Fruit fly (Drosophila melanogaster): ENCODE results near the gene Nepl21.

Gene Nepl21

DNA sequence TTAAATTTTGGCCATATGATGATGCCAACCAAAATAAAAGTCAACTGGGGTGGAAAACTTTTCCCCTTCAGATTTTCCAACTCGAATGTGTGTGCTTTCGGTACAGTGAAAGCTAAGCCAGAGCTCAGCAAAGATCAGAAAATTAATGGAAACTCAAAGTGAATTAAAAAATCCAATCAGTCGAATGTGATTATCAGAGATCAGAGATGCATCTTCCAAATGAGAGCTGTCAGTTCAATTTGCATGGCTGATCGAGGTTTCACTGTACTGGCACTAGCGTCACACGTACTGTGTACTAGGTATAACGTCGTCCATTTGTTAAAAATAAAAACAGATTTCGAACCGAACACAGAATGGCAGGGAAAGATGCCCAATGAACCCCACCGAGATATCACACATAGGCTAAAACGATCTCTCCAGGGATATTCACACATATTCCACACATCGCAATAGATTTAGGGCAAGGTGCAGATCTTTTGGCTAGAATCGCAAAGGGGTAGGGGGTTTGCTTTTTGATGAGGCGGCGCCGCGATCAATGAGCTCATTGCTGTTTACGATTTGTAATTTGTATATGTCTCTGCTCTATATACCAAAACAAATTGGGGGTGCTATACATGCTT is 21.4 kb downstream of the Nepl21 start:
- peak; percentile 50 for TF ChIP-seq ey (GFP tag; optimal IDR thresholded peaks at IDR 0.05)
- no peak for TF ChIP-seq Rel (GFP tag; optimal IDR thresholded peaks at IDR 0.05)
- no peak for TF ChIP-seq Rel (tag; optimal IDR thresholded peaks at IDR 0.05)
- no peak for TF ChIP-seq CG9705 (GFP tag; optimal IDR thresholded peaks at IDR 0.05)
- TF ChIP-seq br (GFP tag; optimal IDR thresholded peaks at IDR 0.05) = peak; percentile 31
- TF ChIP-seq sv (GFP tag; optimal IDR thresholded peaks at IDR 0.05) = peak; percentile 53
- peak; percentile 54 for TF ChIP-seq HLH106 (tag; optimal IDR thresholded peaks at IDR 0.05)
- TF ChIP-seq Hr78 (GFP tag; optimal IDR thresholded peaks at IDR 0.05) = no peak
- peak; percentile 20 for TF ChIP-seq dmrt93B (GFP tag; optimal IDR thresholded peaks at IDR 0.05)
- peak in 1 of 2 experiments; percentile 56 for TF ChIP-seq foxo (GFP tag; optimal IDR thresholded peaks at IDR 0.05)
- TF ChIP-seq dsf (GFP tag; optimal IDR thresholded peaks at IDR 0.05; ENCODE audit: borderline replicate concordance) = no peak
- TF ChIP-seq psq (GFP tag; optimal IDR thresholded peaks at IDR 0.05) = no peak
- no peak for TF ChIP-seq CG32264 (GFP tag; optimal IDR thresholded peaks at IDR 0.05)
- no peak for TF ChIP-seq dl (GFP tag; optimal IDR thresholded peaks at IDR 0.05; ENCODE audit: insufficient read depth in 1 of 2, partially characterized antibody in 2 of 2)
- peak; percentile 65 for TF ChIP-seq rgr (GFP tag; optimal IDR thresholded peaks at IDR 0.05)
- TF ChIP-seq sage (GFP tag; optimal IDR thresholded peaks at IDR 0.05) = no peak
- TF ChIP-seq h (GFP tag; optimal IDR thresholded peaks at IDR 0.05) = peak; percentile 45
- TF ChIP-seq Mio (GFP tag; optimal IDR thresholded peaks at IDR 0.05) = no peak
- no peak for TF ChIP-seq woc (GFP tag; optimal IDR thresholded peaks at IDR 0.05)
- no peak for TF ChIP-seq Dif (GFP tag; optimal IDR thresholded peaks at IDR 0.05; ENCODE audit: partially characterized antibody)
- peak; percentile 4 for TF ChIP-seq fru (GFP tag; optimal IDR thresholded peaks at IDR 0.05)

DNA sequence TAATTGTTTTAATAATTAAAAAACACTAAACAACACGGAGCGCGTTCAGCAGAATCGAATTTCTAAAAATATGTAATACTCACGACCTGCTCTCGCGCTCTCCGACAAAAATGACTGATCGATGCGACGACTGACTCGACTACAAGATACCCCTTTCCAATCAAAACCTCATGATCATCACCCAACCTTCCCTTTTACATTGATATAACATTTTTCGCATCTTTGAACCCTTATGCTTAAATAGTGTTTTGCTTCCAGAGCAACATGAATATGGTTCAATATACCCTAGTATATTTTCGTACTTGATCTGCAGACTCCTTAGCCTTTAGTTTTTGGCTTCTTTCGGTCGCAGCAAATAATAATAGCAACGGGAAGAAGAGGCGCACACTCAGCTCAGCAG is 28.3 kb downstream of the Nepl21 start:
- TF ChIP-seq Jra (GFP tag; optimal IDR thresholded peaks at IDR 0.05) = no peak
- peak; percentile 46 for TF ChIP-seq sv (GFP tag; optimal IDR thresholded peaks at IDR 0.05)

DNA sequence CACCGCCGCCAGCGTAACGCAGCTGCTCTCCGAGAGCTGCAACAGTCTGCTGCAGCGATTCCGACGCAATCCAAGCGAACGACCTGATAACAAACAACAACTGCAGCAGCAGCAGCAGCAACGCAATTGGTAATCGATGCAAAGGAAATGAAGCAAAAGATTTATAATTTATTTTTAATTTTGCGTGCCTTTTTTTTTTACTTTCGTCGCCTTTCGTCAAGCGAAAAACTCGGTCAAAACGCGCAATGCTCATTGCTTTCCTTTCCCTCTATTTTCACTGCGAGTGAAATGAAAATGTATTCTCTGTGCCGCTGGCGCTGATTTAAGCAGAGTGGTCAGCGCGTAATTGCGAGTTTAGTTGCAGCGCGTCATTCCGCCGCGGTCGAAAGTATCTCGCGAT is 29.5 kb downstream of the Nepl21 start:
- TF ChIP-seq tai (GFP tag; optimal IDR thresholded peaks at IDR 0.05) (no peak), sv (GFP tag; optimal IDR thresholded peaks at IDR 0.05) (no peak), ey (GFP tag; optimal IDR thresholded peaks at IDR 0.05) (no peak), dl (GFP tag; optimal IDR thresholded peaks at IDR 0.05; ENCODE audit: insufficient read depth in 1 of 2, partially characterized antibody in 2 of 2) (no peak), Hnf4 (GFP tag; optimal IDR thresholded peaks at IDR 0.05) (no peak), Dfd (GFP tag; optimal IDR thresholded peaks at IDR 0.05) (no peak), dsf (GFP tag; optimal IDR thresholded peaks at IDR 0.05; ENCODE audit: borderline replicate concordance) (no peak), foxo (GFP tag; optimal IDR thresholded peaks at IDR 0.05) (no peak), N (GFP tag; optimal IDR thresholded peaks at IDR 0.05) (no peak), Mio (GFP tag; optimal IDR thresholded peaks at IDR 0.05) (no peak), OdsH (GFP tag; optimal IDR thresholded peaks at IDR 0.05) (no peak)

DNA sequence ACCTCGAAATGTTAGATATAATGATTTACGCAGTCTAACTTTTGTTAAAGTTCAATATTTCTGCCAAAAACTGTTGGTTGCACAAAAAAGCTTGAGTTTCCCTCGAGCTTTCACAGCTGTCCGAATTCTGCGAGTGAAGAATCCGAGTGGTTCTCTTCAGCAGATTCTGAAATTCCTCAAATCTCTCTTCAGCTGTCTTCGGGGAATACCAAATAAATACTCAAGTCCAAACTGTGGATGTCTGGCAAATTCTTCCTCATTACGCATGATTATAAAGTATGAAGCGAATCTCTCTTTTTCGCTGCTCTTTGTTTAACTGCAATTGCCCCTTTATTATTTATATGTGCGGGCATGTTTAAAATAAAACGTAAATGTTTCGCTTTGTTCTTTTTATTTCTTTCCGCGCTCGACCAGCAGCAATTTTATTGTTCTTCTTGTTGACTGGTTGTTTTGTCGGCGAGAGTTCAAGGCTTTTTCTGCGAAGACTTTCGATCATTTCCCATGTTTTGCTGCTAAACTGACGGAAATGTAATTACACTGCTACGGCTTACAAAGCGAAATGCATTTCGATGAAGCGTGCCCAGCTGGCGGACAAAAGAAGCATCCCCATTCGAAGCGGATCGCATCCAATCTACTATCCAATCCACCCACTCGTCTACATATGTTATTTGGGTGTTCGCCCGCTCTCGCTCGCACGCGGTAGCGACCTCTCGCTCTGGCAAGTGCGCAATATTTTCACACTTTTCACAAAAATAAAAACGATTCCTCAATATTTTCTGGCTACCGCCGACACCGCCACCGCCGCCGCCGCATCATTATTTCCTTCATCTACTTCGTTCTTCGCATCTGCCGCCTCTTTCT is 30.6 kb downstream of the Nepl21 start:
- TF ChIP-seq Rel (GFP tag; optimal IDR thresholded peaks at IDR 0.05) = no peak
- TF ChIP-seq Rel (tag; optimal IDR thresholded peaks at IDR 0.05) = peak; percentile 92
- no peak for TF ChIP-seq pan (optimal IDR thresholded peaks at IDR 0.05)

DNA sequence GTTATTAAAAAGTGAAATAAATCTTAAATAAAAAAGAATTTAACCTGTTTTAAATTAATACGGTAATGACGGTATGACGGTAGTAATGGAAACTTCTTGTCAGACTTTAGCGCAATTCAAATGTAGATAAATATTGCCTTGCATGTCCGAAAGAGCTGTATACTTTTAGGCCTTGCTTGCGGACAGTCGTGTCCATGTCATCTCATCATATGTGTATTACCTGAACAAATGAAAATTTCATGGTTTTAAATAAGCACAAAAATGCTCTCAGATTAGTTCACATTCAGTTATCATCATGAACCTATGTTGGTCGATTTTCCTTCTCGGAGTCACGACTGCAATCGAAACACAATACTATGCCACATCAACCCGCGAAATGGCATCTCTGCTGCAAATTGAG is 39.3 kb downstream of the Nepl21 start, which contains the start of gene CG11828:
TSS of gene CG11828 (plus strand) at position 301 of the 400 bp plus-strand sequence.
- TF ChIP-seq woc (GFP tag; optimal IDR thresholded peaks at IDR 0.05) (no peak), Myc (optimal IDR thresholded peaks at IDR 0.05) (peak; percentile 47)

Data from whole organism, wandering third instar larva.